Fruit fly (Drosophila melanogaster) whole organism, adult: ENCODE measurements around the gene gl.

ENCODE experiments used
- CG11617 ChIP-seq: fragments of 200-800 bp; sonication (Bioruptor generic); optimal IDR thresholded peaks from 2 replicates; lab custom pipeline; 2017; ENCODE audit warnings: mild to moderate bottlenecking, missing biosample characterization, missing genetic modification reagents, missing genetic modification characterization
- Clk ChIP-seq: fragments of 200-800 bp; sonication (Bioruptor generic); optimal IDR thresholded peaks from 2 replicates; lab custom pipeline; 2017; ENCODE audit warnings: missing biosample characterization, missing genetic modification characterization
- cic ChIP-seq: fragments of 200-800 bp; sonication (Bioruptor generic); optimal IDR thresholded peaks from 2 replicates; lab custom pipeline; 2017; ENCODE audit warnings: missing biosample characterization, mild to moderate bottlenecking, missing genetic modification characterization, moderate library complexity
- cnc ChIP-seq, 2 experiments: fragments of >200 bp; optimal IDR thresholded peaks; 2 replicates each; lab custom pipeline; 2017
- pad ChIP-seq: fragments of 200-800 bp; sonication (Bioruptor generic); optimal IDR thresholded peaks from 3 replicates; lab custom pipeline; 2017; ENCODE audit warnings: missing biosample characterization, missing genetic modification characterization, mild to moderate bottlenecking, moderate library complexity, missing genetic modification reagents

- TF ChIP-seq cic (GFP tag; lab: Kevin White, UChicago) = no peak
- no peak for TF ChIP-seq Clk (GFP tag; lab: Kevin White, UChicago)
- no peak for TF ChIP-seq CG11617 (GFP tag; lab: Kevin White, UChicago)
- no peak for TF ChIP-seq cnc (optimal IDR thresholded peaks at IDR 0.05; lab: Kevin White, UChicago)
- TF ChIP-seq pad (GFP tag; lab: Kevin White, UChicago) = no peak
Measured at dm6 chr3R:18380251-18380812, 7.8 kb upstream of the gl start.
